Fruit fly (Drosophila melanogaster) whole organism, embryonic: ENCODE measurements around the gene CG7916.

Source experiments
- Asciz ChIP-seq: fragments of 200-800 bp; sonication (Bioruptor generic); optimal IDR thresholded peaks from 2 replicates; lab custom pipeline; 2017; ENCODE audit warnings: missing biosample characterization, mild to moderate bottlenecking, missing genetic modification characterization, missing genetic modification reagents
- CG10462 ChIP-seq: fragments of 200-800 bp; sonication (Bioruptor generic); optimal IDR thresholded peaks from 2 replicates; lab custom pipeline; 2016; ENCODE audit warnings: missing biosample characterization, missing genetic modification characterization
- CG10543 ChIP-seq: fragments of 200-800 bp; sonication (Bioruptor generic); optimal IDR thresholded peaks from 3 replicates; lab custom pipeline; 2017; ENCODE audit warnings: missing biosample characterization, mild to moderate bottlenecking, missing genetic modification characterization, moderate library complexity
- CG11398 ChIP-seq: fragments of 200-800 bp; sonication (Bioruptor generic); optimal IDR thresholded peaks from 2 replicates; lab custom pipeline; 2016; ENCODE audit warnings: missing biosample characterization, missing genetic modification characterization
- CG11504 ChIP-seq: fragments of 200-800 bp; sonication (Bioruptor generic); optimal IDR thresholded peaks from 3 replicates; lab custom pipeline; 2019; ENCODE audit warnings: missing biosample characterization, mild to moderate bottlenecking, missing genetic modification characterization, moderate library complexity
- CG11723 ChIP-seq: fragments of 200-800 bp; sonication (Bioruptor generic); optimal IDR thresholded peaks from 2 replicates; lab custom pipeline; 2017; ENCODE audit warnings: missing biosample characterization, mild to moderate bottlenecking, missing genetic modification characterization
- CG12299 ChIP-seq: fragments of 200-800 bp; sonication (Bioruptor generic); optimal IDR thresholded peaks from 2 replicates; lab custom pipeline; 2018; ENCODE audit warnings: missing biosample characterization, mild to moderate bottlenecking, missing genetic modification characterization
- CG12391 ChIP-seq: fragments of 200-800 bp; sonication (Bioruptor generic); optimal IDR thresholded peaks from 3 replicates; lab custom pipeline; 2018; ENCODE audit warnings: missing biosample characterization, mild to moderate bottlenecking, missing genetic modification characterization, moderate library complexity
- CG12659 ChIP-seq: fragments of 200-800 bp; sonication (Bioruptor generic); optimal IDR thresholded peaks from 3 replicates; lab custom pipeline; 2017; ENCODE audit warnings: mild to moderate bottlenecking, missing biosample characterization, missing genetic modification reagents, missing genetic modification characterization
- CG13775 ChIP-seq: fragments of 200-800 bp; sonication (Bioruptor generic); optimal IDR thresholded peaks from 3 replicates; lab custom pipeline; 2017; ENCODE audit warnings: missing biosample characterization, mild to moderate bottlenecking, missing genetic modification characterization
- CG15011 ChIP-seq: fragments of 200-800 bp; sonication (Bioruptor generic); optimal IDR thresholded peaks from 3 replicates; lab custom pipeline; 2018; ENCODE audit warnings: missing biosample characterization, mild to moderate bottlenecking, missing genetic modification characterization
- CG16779 ChIP-seq: fragments of 200-800 bp; sonication (Bioruptor generic); IDR thresholded peaks from 2 replicates; pipeline ENCODE4 v1.3.6; 2022; ENCODE audit warnings: missing biosample characterization, missing genetic modification characterization
- CG18262 ChIP-seq: fragments of 200-800 bp; optimal IDR thresholded peaks from 3 replicates; lab custom pipeline; 2019; ENCODE audit warnings: missing biosample characterization, mild to moderate bottlenecking, missing genetic modification characterization, moderate library complexity
- CG3407 ChIP-seq: fragments of 200-800 bp; sonication (Bioruptor generic); optimal IDR thresholded peaks from 2 replicates; lab custom pipeline; 2018; ENCODE audit warnings: missing biosample characterization, mild to moderate bottlenecking, missing genetic modification characterization
- CG4617 ChIP-seq: fragments of 200-800 bp; sonication (Bioruptor generic); optimal IDR thresholded peaks from 3 replicates; lab custom pipeline; 2016; ENCODE audit warnings: missing biosample characterization, missing genetic modification characterization, borderline replicate concordance
- CG5953 ChIP-seq: fragments of 200-800 bp; sonication (Bioruptor generic); IDR thresholded peaks from 2 replicates; pipeline ENCODE4 v1.3.6; 2022; ENCODE audit warnings: missing biosample characterization, missing genetic modification characterization
- CG6272 ChIP-seq: fragments of 200-800 bp; sonication (Bioruptor generic); IDR thresholded peaks from 2 replicates; pipeline ENCODE4 v1.3.6; 2022; ENCODE audit warnings: missing biosample characterization, missing genetic modification characterization
- CG7556 ChIP-seq: fragments of 200-800 bp; sonication (Bioruptor generic); optimal IDR thresholded peaks from 2 replicates; lab custom pipeline; 2017; ENCODE audit warnings: missing biosample characterization, mild to moderate bottlenecking, missing genetic modification characterization
- CG7928 ChIP-seq: fragments of 200-800 bp; sonication (Bioruptor generic); optimal IDR thresholded peaks from 2 replicates; lab custom pipeline; 2017; ENCODE audit warnings: missing biosample characterization, mild to moderate bottlenecking, missing genetic modification characterization
- CG7963 ChIP-seq: fragments of 200-800 bp; sonication (Bioruptor generic); IDR thresholded peaks from 3 replicates; pipeline ENCODE4 v1.3.6; 2022; ENCODE audit warnings: missing biosample characterization, missing genetic modification characterization; ENCODE audit not compliant: partially characterized antibody
- CG9797 ChIP-seq: fragments of 200-800 bp; sonication (Bioruptor generic); optimal IDR thresholded peaks from 3 replicates; lab custom pipeline; 2018; ENCODE audit warnings: missing biosample characterization, mild to moderate bottlenecking, missing genetic modification characterization
- CG9932 ChIP-seq: fragments of 200-800 bp; sonication (Bioruptor generic); IDR thresholded peaks from 2 replicates; pipeline ENCODE4 v1.3.6; 2022; ENCODE audit warnings: missing biosample characterization, missing genetic modification characterization
- Doc3 ChIP-seq: fragments of 200-800 bp; sonication (Bioruptor generic); IDR thresholded peaks from 3 replicates; pipeline ENCODE4 v1.3.6; 2022; ENCODE audit warnings: missing biosample characterization, missing genetic modification characterization; ENCODE audit not compliant: partially characterized antibody
- ERR ChIP-seq: fragments of 200-800 bp; sonication (Bioruptor generic); optimal IDR thresholded peaks from 2 replicates; lab custom pipeline; 2016; ENCODE audit warnings: missing biosample characterization, missing genetic modification characterization
- Eip74EF ChIP-seq, 2 experiments: fragments of 200-800 bp in 1 of 2; fragments of >200 bp in 1 of 2; sonication (Bioruptor generic) in 1 of 2; optimal IDR thresholded peaks; 2 replicates each; lab custom pipeline; 2017 to 2019; ENCODE audit warnings: missing biosample characterization in 2 of 2, missing genetic modification characterization in 2 of 2, mild to moderate bottlenecking in 1 of 2, moderate library complexity in 1 of 2
- H2.0 ChIP-seq: fragments of 200-800 bp; sonication (Bioruptor generic); IDR thresholded peaks from 2 replicates; pipeline ENCODE4 v1.3.6; 2022; ENCODE audit warnings: missing biosample characterization, missing genetic modification characterization
- HmgZ ChIP-seq: fragments of 200-800 bp; sonication (Bioruptor generic); optimal IDR thresholded peaks from 2 replicates; lab custom pipeline; 2018; ENCODE audit warnings: missing biosample characterization, mild to moderate bottlenecking, missing genetic modification characterization
- Hr51 ChIP-seq, 2 experiments: fragments of 200-800 bp; sonication (Bioruptor generic); optimal IDR thresholded peaks; 2 replicates in 1 of 2; 3 replicates in 1 of 2; lab custom pipeline; 2016 to 2018; ENCODE audit warnings: missing biosample characterization in 2 of 2, missing genetic modification characterization in 2 of 2, mild to moderate bottlenecking in 1 of 2, moderate library complexity in 1 of 2
- Jarid2 ChIP-seq: fragments of 200-800 bp; sonication (Bioruptor generic); optimal IDR thresholded peaks from 3 replicates; lab custom pipeline; 2017; ENCODE audit warnings: mild to moderate bottlenecking, missing biosample characterization, missing genetic modification reagents, missing genetic modification characterization
- Med ChIP-seq: fragments of 200-800 bp; sonication (Bioruptor generic); peaks from one replicate; lab custom pipeline; 2016; ENCODE audit warnings: missing biosample characterization, missing genetic modification characterization, mild to moderate bottlenecking, inconsistent platforms, moderate library complexity
- NFAT ChIP-seq: fragments of 200-800 bp; sonication (Bioruptor generic); IDR thresholded peaks from 2 replicates; pipeline ENCODE4 v1.3.6; 2022; ENCODE audit warnings: missing biosample characterization, missing genetic modification characterization
- TFAM ChIP-seq: fragments of 200-800 bp; sonication (Bioruptor generic); optimal IDR thresholded peaks from 2 replicates; lab custom pipeline; 2017; ENCODE audit warnings: missing biosample characterization, missing genetic modification characterization, inconsistent platforms
- Taf1 ChIP-seq: fragments of 200-800 bp; sonication (Bioruptor generic); IDR thresholded peaks from 2 replicates; pipeline ENCODE4 v1.3.6; 2022; ENCODE audit warnings: missing biosample characterization, missing genetic modification characterization
- YL-1 ChIP-seq: fragments of 200-800 bp; sonication (Bioruptor generic); optimal IDR thresholded peaks from 3 replicates; lab custom pipeline; 2017; ENCODE audit warnings: missing biosample characterization, mild to moderate bottlenecking, missing genetic modification characterization
- al ChIP-seq: fragments of 200-800 bp; sonication (Bioruptor generic); IDR thresholded peaks from 2 replicates; pipeline ENCODE4 v1.3.6; 2022; ENCODE audit warnings: missing biosample characterization, missing genetic modification characterization
- cato ChIP-seq: fragments of 200-800 bp; sonication (Bioruptor generic); optimal IDR thresholded peaks from 2 replicates; lab custom pipeline; 2016; ENCODE audit warnings: missing biosample characterization, missing genetic modification characterization, borderline replicate concordance
- chif ChIP-seq, 2 experiments: fragments of 200-800 bp; sonication (Bioruptor generic); optimal IDR thresholded peaks; 3 replicates each; lab custom pipeline; 2016; ENCODE audit warnings: missing biosample characterization in 2 of 2, missing genetic modification characterization in 2 of 2
- dati ChIP-seq: fragments of 200-800 bp; sonication (Bioruptor generic); IDR thresholded peaks from 2 replicates; pipeline ENCODE4 v1.3.6; 2022; ENCODE audit warnings: missing biosample characterization, missing genetic modification characterization
- dpn ChIP-seq, 2 experiments: fragments of 200-800 bp; sonication (Bioruptor generic); optimal IDR thresholded peaks; 3 replicates each; lab custom pipeline; 2016; ENCODE audit warnings: missing biosample characterization in 2 of 2, missing genetic modification characterization in 2 of 2
- grn ChIP-seq: fragments of 200-800 bp; sonication (Bioruptor generic); optimal IDR thresholded peaks from 3 replicates; lab custom pipeline; 2017; ENCODE audit warnings: missing biosample characterization, missing genetic modification characterization
- hth ChIP-seq: fragments of >200 bp; optimal IDR thresholded peaks from 2 replicates; lab custom pipeline; 2017; ENCODE audit warnings: inconsistent platforms
- jumu ChIP-seq: fragments of 200-800 bp; sonication (Bioruptor generic); optimal IDR thresholded peaks from 3 replicates; lab custom pipeline; 2016; ENCODE audit warnings: missing biosample characterization, missing genetic modification characterization
- nau ChIP-seq: fragments of 200-800 bp; sonication (Bioruptor generic); optimal IDR thresholded peaks from 3 replicates; lab custom pipeline; 2017; ENCODE audit warnings: missing biosample characterization, mild to moderate bottlenecking, missing genetic modification characterization, missing genetic modification reagents
- row ChIP-seq: fragments of 200-800 bp; sonication (Bioruptor generic); IDR thresholded peaks from 3 replicates; pipeline ENCODE4 v1.3.6; 2022; ENCODE audit warnings: missing biosample characterization, missing genetic modification characterization
- sd ChIP-seq: fragments of 200-800 bp; sonication (Bioruptor generic); optimal IDR thresholded peaks from 3 replicates; lab custom pipeline; 2018; ENCODE audit warnings: missing biosample characterization, mild to moderate bottlenecking, missing genetic modification characterization, moderate library complexity
- tll ChIP-seq, 2 experiments: fragments of 200-800 bp in 1 of 2; fragments of >200 bp in 1 of 2; sonication (Bioruptor generic) in 1 of 2; optimal IDR thresholded peaks; 2 replicates each; lab custom pipeline; 2017 to 2019; ENCODE audit warnings: missing biosample characterization in 2 of 2, missing genetic modification characterization in 2 of 2, mild to moderate bottlenecking in 1 of 2, moderate library complexity in 1 of 2
- toy ChIP-seq: fragments of 200-800 bp; sonication (Bioruptor generic); IDR thresholded peaks from 2 replicates; pipeline ENCODE4 v1.3.6; 2022; ENCODE audit warnings: missing biosample characterization, missing genetic modification characterization
- vnd ChIP-seq: fragments of 200-800 bp; sonication (Bioruptor generic); IDR thresholded peaks from 3 replicates; pipeline ENCODE4 v1.3.6; 2022; ENCODE audit warnings: missing biosample characterization, missing genetic modification characterization; ENCODE audit not compliant: partially characterized antibody
- wdn ChIP-seq: fragments of 200-800 bp; sonication (Bioruptor generic); IDR thresholded peaks from 2 replicates; pipeline ENCODE4 v1.3.6; 2022; ENCODE audit warnings: missing biosample characterization, missing genetic modification characterization

The CG7916 gene

dm6 chr2L:13839744-13840151 is 6.8 kb upstream of the CG7916 start (continued):
- TF ChIP-seq CG11723: peak; percentile 58
- TF ChIP-seq wdn (GFP tag; lab: Robert Waterston, UW): 0 out of 2 replicates have a peak, but pooled peaks have one; percentile 42
- TF ChIP-seq CG7928 (GFP tag; lab: Kevin White, UChicago): peak; percentile 8
- TF ChIP-seq al (GFP tag; lab: Robert Waterston, UW): peak; percentile 52; the same call in 1 of the 2 replicates
- no peak for TF ChIP-seq dati (GFP tag; lab: Robert Waterston, UW)
- TF ChIP-seq ERR: peak; percentile 62
- 0 out of 2 replicates have a peak, but pooled peaks have one; percentile 44 for TF ChIP-seq Taf1 (GFP tag; lab: Robert Waterston, UW)
- TF ChIP-seq CG5953 (GFP tag; lab: Robert Waterston, UW): peak; percentile 61
- peak; percentile 59 for TF ChIP-seq CG11398 (GFP tag; lab: Kevin White, UChicago)
- TF ChIP-seq CG12391: peak; percentile 84
- peak; percentile 82 for TF ChIP-seq CG13775 (GFP tag; lab: Kevin White, UChicago)
- TF ChIP-seq CG10543 (GFP tag; lab: Kevin White, UChicago): no peak
- TF ChIP-seq CG10462: peak; percentile 62
- peak; percentile 74 for TF ChIP-seq H2.0 (GFP tag; lab: Robert Waterston, UW)
- peak; percentile 58; the same call in 1 of the 2 replicates for TF ChIP-seq CG9932 (GFP tag; lab: Robert Waterston, UW)
- TF ChIP-seq cato (GFP tag; lab: Kevin White, UChicago): peak; percentile 56
- peak; percentile 81 to 83 for TF ChIP-seq dpn (GFP tag; optimal IDR thresholded peaks at IDR 0.05; lab: Kevin White, UChicago)
- TF ChIP-seq CG7963: no peak
- TF ChIP-seq HmgZ (tag; lab: Kevin White, UChicago): peak; percentile 14
- TF ChIP-seq grn (GFP tag; lab: Kevin White, UChicago): no peak
- peak; percentile 41 for TF ChIP-seq YL-1 (GFP tag; lab: Kevin White, UChicago)
- TF ChIP-seq CG12659 (GFP tag; lab: Kevin White, UChicago): peak; percentile 88
- TF ChIP-seq CG9797 (GFP tag; lab: Kevin White, UChicago): no peak
- no peak for TF ChIP-seq CG16779 (GFP tag; lab: Robert Waterston, UW)
- no peak for TF ChIP-seq hth (lab: Kevin White, UChicago)
- peak; percentile 52 for TF ChIP-seq CG15011 (GFP tag; lab: Kevin White, UChicago)
- peak; percentile 77 for TF ChIP-seq nau (GFP tag; lab: Kevin White, UChicago)
- peak; percentile 66 for TF ChIP-seq jumu
- TF ChIP-seq CG6272: peak; percentile 8; the same call in 1 of the 2 replicates
- no peak for TF ChIP-seq Doc3 (GFP tag; lab: Robert Waterston, UW)
- peak in 1 of 2 experiments; percentile 93 for TF ChIP-seq Eip74EF (GFP tag; optimal IDR thresholded peaks at IDR 0.05; lab: Kevin White, UChicago)
- TF ChIP-seq tll (GFP tag; optimal IDR thresholded peaks at IDR 0.05; lab: Kevin White, UChicago): no peak
- peak; percentile 72 for TF ChIP-seq row (GFP tag; lab: Robert Waterston, UW)
- TF ChIP-seq sd: peak; percentile 67
- TF ChIP-seq TFAM (GFP tag; lab: Kevin White, UChicago): no peak
- 0 out of 2 replicates have a peak, but pooled peaks have one; percentile 26 for TF ChIP-seq toy (GFP tag; lab: Robert Waterston, UW)
- peak; percentile 77 to 82 for TF ChIP-seq chif (GFP tag; optimal IDR thresholded peaks at IDR 0.05; lab: Kevin White, UChicago)
- peak; percentile 87 for TF ChIP-seq CG7556 (GFP tag; lab: Kevin White, UChicago)
- peak; percentile 76 for TF ChIP-seq Asciz (GFP tag; lab: Kevin White, UChicago)
- TF ChIP-seq NFAT (GFP tag; lab: Robert Waterston, UW): 0 out of 2 replicates have a peak, but pooled peaks have one; percentile 3
- peak; percentile 95 for TF ChIP-seq CG11504 (tag; lab: Kevin White, UChicago)
- peak; percentile 95 for TF ChIP-seq Med (GFP tag; lab: Kevin White, UChicago)
- peak; percentile 1 for TF ChIP-seq Jarid2 (GFP tag; lab: Kevin White, UChicago)
- peak; percentile 23 to 88 for TF ChIP-seq Hr51 (GFP tag; optimal IDR thresholded peaks at IDR 0.05; lab: Kevin White, UChicago)
- no peak for TF ChIP-seq vnd (GFP tag; lab: Robert Waterston, UW)
- peak; percentile 86 for TF ChIP-seq CG18262 (tag; lab: Kevin White, UChicago)
- TF ChIP-seq CG12299 (tag; lab: Kevin White, UChicago): peak; percentile 72
- peak; percentile 66 for TF ChIP-seq CG3407 (GFP tag; lab: Kevin White, UChicago)
- peak; percentile 27 for TF ChIP-seq CG4617 (GFP tag; lab: Kevin White, UChicago)
